Fruit fly (Drosophila melanogaster) whole organism, embryonic: ENCODE results near the gene CG9044.

ENCODE experiments used
- CG10543 ChIP-seq: fragments of 200-800 bp; sonication (Bioruptor generic); optimal IDR thresholded peaks from 3 replicates; lab custom pipeline; 2017; ENCODE audit warnings: missing biosample characterization, mild to moderate bottlenecking, missing genetic modification characterization, moderate library complexity
- CG30403 ChIP-seq: fragments of 200-800 bp; sonication (Bioruptor generic); optimal IDR thresholded peaks from 3 replicates; lab custom pipeline; 2016; ENCODE audit warnings: missing biosample characterization, missing genetic modification characterization
- CG7963 ChIP-seq: fragments of 200-800 bp; sonication (Bioruptor generic); IDR thresholded peaks from 3 replicates; pipeline ENCODE4 v1.3.6; 2022; ENCODE audit warnings: missing biosample characterization, missing genetic modification characterization; ENCODE audit not compliant: partially characterized antibody
- Eip74EF ChIP-seq, 2 experiments: fragments of 200-800 bp in 1 of 2; fragments of >200 bp in 1 of 2; sonication (Bioruptor generic) in 1 of 2; optimal IDR thresholded peaks; 2 replicates each; lab custom pipeline; 2017 to 2019; ENCODE audit warnings: missing biosample characterization in 2 of 2, missing genetic modification characterization in 2 of 2, mild to moderate bottlenecking in 1 of 2, moderate library complexity in 1 of 2
- NfI ChIP-seq: fragments of 200-800 bp; sonication (Bioruptor generic); optimal IDR thresholded peaks from 3 replicates; lab custom pipeline; 2018; ENCODE audit warnings: missing biosample characterization, mild to moderate bottlenecking, missing genetic modification characterization, moderate library complexity
- hb ChIP-seq: fragments of 200-800 bp; sonication (Bioruptor generic); IDR thresholded peaks from 3 replicates; pipeline ENCODE4 v1.3.6; 2022; ENCODE audit warnings: missing biosample characterization, missing genetic modification characterization; ENCODE audit not compliant: partially characterized antibody
- ind ChIP-seq: fragments of 200-800 bp; sonication (Bioruptor generic); optimal IDR thresholded peaks from 3 replicates; lab custom pipeline; 2016; ENCODE audit warnings: missing biosample characterization, missing genetic modification characterization

DNA sequence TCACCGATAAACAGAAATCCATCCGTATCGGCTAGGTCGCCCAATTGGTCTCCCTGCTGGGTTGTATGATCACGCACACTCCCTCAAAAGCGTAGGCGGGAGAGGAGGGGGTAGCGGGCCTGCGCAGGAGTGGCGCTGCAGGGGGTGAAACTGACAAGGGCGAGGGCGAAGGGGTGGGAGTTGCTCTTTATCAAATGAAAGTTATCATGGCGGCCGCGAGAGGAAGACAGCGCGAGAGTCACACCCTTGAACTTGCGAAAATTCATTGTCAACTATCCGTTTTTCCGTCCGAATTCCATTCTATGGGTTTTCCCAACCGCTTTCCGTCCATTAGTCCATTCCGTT is 29.8 kb downstream of the CG9044 start:
- TF ChIP-seq CG30403 (GFP tag; lab: Kevin White, UChicago) (no peak), Eip74EF (GFP tag; optimal IDR thresholded peaks at IDR 0.05; lab: Kevin White, UChicago) (no peak), CG7963 (GFP tag; lab: Robert Waterston, UW) (no peak), ind (GFP tag; lab: Kevin White, UChicago) (no peak), hb (GFP tag; lab: Robert Waterston, UW) (no peak), NfI (GFP tag; lab: Kevin White, UChicago) (no peak), CG10543 (GFP tag; lab: Kevin White, UChicago) (no peak)
